Worm (Caenorhabditis elegans) whole organism, L1 larva: ENCODE measurements around the gene pqe-1.

Source experiments
- lin-39 ChIP-seq: fragments of 150-350 bp; optimal IDR thresholded peaks from 2 replicates; lab custom pipeline; 2014; ENCODE audit warnings: missing biosample characterization, missing genetic modification reagents, missing genetic modification characterization
- ztf-11 ChIP-seq, 2 experiments: sonication (generic microtip); optimal IDR thresholded peaks; 2 replicates each; lab custom pipeline; 2016 to 2017; ENCODE audit warnings: missing genetic modification characterization in 2 of 2, missing biosample characterization in 1 of 2, missing compliant biosample characterization in 1 of 2

DNA sequence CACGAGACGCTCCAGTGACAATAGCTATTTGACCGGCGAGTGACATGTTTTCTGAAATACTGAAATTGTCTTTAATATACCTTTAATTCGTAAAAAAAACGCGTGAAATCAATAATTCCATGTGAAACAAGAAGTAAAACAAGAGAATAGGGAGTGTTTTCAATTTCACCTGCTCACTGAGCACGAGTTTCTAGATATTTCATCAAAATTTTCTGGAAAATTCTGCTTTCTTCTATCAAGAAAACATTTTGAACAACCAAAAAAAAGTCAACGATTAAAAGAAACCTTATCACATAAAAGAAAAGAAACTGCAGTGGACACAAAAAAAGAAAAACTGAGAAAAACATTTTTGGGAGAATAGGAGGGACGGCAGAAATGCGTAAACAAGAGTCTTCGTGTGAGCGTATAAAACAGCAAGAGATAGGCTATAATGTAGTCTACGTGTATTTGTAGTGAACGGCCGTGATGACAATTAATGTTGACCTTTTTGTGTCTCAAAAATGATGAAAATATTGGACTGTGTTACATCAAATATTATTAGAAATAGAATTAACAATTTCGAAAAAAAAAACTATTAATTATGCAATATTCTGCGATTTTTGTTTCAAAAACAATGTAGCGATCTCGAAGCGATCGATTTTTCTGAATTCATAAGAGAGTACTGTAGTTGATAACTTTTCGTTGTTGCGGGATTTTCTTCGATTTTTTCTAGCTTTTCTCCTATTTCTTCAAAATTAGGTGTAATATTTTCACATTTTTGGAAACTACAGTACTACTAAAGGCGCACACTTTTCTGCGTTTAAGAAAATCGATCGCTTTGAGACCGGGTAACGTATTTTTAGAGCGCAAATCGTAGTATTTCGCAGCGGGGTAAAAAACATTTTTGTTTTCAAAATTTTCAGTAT is 57.2 kb downstream of the pqe-1 start, which contains the start of gene dhs-9:
- TF ChIP-seq ztf-11 (tag; optimal IDR thresholded peaks at IDR 0.05; lab: Kevin White, UChicago) (no peak), lin-39 (tag; lab: Kevin White, UChicago) (no peak)
